Fruit fly (Drosophila melanogaster) whole organism, embryonic: ENCODE results near the gene CG14286.
A peak's percentile ranks its signal among the peaks of the same experiment; 100 is the strongest.

Experiments used
- Blimp-1 ChIP-seq: fragments of 200-800 bp; sonication (Bioruptor generic); optimal IDR thresholded peaks from 3 replicates; lab custom pipeline; 2018; ENCODE audit warnings: missing biosample characterization, missing genetic modification characterization, mild to moderate bottlenecking, moderate library complexity, missing genetic modification reagents
- CG10209 ChIP-seq: fragments of 200-800 bp; sonication (Bioruptor generic); optimal IDR thresholded peaks from 3 replicates; lab custom pipeline; 2017; ENCODE audit warnings: missing biosample characterization, mild to moderate bottlenecking, missing genetic modification characterization, missing genetic modification reagents
- CG11093 ChIP-seq: fragments of 200-800 bp; sonication (Bioruptor generic); IDR thresholded peaks from 3 replicates; pipeline ENCODE4 v1.3.6; 2022; ENCODE audit warnings: missing biosample characterization, missing genetic modification characterization
- CG11504 ChIP-seq: fragments of 200-800 bp; sonication (Bioruptor generic); optimal IDR thresholded peaks from 3 replicates; lab custom pipeline; 2019; ENCODE audit warnings: missing biosample characterization, mild to moderate bottlenecking, missing genetic modification characterization, moderate library complexity
- CG13424 ChIP-seq: fragments of 200-800 bp; sonication (Bioruptor generic); optimal IDR thresholded peaks from 2 replicates; lab custom pipeline; 2019; ENCODE audit warnings: missing biosample characterization, mild to moderate bottlenecking, missing genetic modification characterization, moderate library complexity
- CG14014 ChIP-seq: fragments of 200-800 bp; sonication (Bioruptor generic); IDR thresholded peaks from 2 replicates; pipeline ENCODE4 v1.3.6; 2022; ENCODE audit warnings: missing biosample characterization, missing genetic modification characterization
- CG14860 ChIP-seq: fragments of 200-800 bp; sonication (Bioruptor generic); IDR thresholded peaks from 3 replicates; pipeline ENCODE4 v1.3.6; 2022; ENCODE audit warnings: missing biosample characterization, missing genetic modification characterization; ENCODE audit not compliant: partially characterized antibody
- CG17328 ChIP-seq: fragments of 200-800 bp; sonication (Bioruptor generic); IDR thresholded peaks from 2 replicates; pipeline ENCODE4 v1.3.6; 2022; ENCODE audit warnings: missing biosample characterization, missing genetic modification characterization
- CG2199 ChIP-seq: fragments of 200-800 bp; sonication (Bioruptor generic); IDR thresholded peaks from 3 replicates; pipeline ENCODE4 v1.3.6; 2022; ENCODE audit warnings: missing biosample characterization, missing genetic modification characterization
- CG30431 ChIP-seq: fragments of 200-800 bp; sonication (Bioruptor generic); optimal IDR thresholded peaks from 2 replicates; lab custom pipeline; 2017; ENCODE audit warnings: missing biosample characterization, missing genetic modification characterization
- CG32772 ChIP-seq: fragments of 200-800 bp; sonication (Bioruptor generic); IDR thresholded peaks from 2 replicates; pipeline ENCODE4 v1.3.6; 2022; ENCODE audit warnings: missing biosample characterization, missing genetic modification characterization
- CG4404 ChIP-seq: fragments of 200-800 bp; sonication (Bioruptor generic); IDR thresholded peaks from 2 replicates; pipeline ENCODE4 v1.3.6; 2022; ENCODE audit warnings: missing biosample characterization, missing genetic modification characterization
- CG5245 ChIP-seq: fragments of 200-800 bp; sonication (Bioruptor generic); optimal IDR thresholded peaks from 3 replicates; lab custom pipeline; 2016; ENCODE audit warnings: missing biosample characterization, missing genetic modification characterization
- CG6689 ChIP-seq: fragments of 200-800 bp; sonication (Bioruptor generic); IDR thresholded peaks from 2 replicates; pipeline ENCODE4 v1.3.6; 2022; ENCODE audit warnings: missing biosample characterization, missing genetic modification characterization
- CG7372 ChIP-seq: fragments of 200-800 bp; sonication (Bioruptor generic); IDR thresholded peaks from 2 replicates; pipeline ENCODE4 v1.3.6; 2022; ENCODE audit warnings: missing biosample characterization, missing genetic modification characterization
- CG8281 ChIP-seq: fragments of 200-800 bp; sonication (Bioruptor generic); optimal IDR thresholded peaks from 2 replicates; lab custom pipeline; 2018; ENCODE audit warnings: missing biosample characterization, mild to moderate bottlenecking, missing genetic modification characterization, moderate library complexity
- CG9797 ChIP-seq: fragments of 200-800 bp; sonication (Bioruptor generic); optimal IDR thresholded peaks from 3 replicates; lab custom pipeline; 2018; ENCODE audit warnings: missing biosample characterization, mild to moderate bottlenecking, missing genetic modification characterization
- Drgx ChIP-seq: fragments of 200-800 bp; sonication (Bioruptor generic); IDR thresholded peaks from 2 replicates; pipeline ENCODE4 v1.3.6; 2022; ENCODE audit warnings: missing biosample characterization, missing genetic modification characterization
- E2f2 ChIP-seq: fragments of 200-800 bp; sonication (Bioruptor generic); IDR thresholded peaks from 2 replicates; pipeline ENCODE4 v1.3.6; 2022; ENCODE audit warnings: missing biosample characterization, missing genetic modification characterization
- Ets65A ChIP-seq: fragments of 200-800 bp; sonication (Bioruptor generic); peaks from one replicate; lab custom pipeline; 2016; ENCODE audit warnings: missing biosample characterization, missing genetic modification characterization
- Gsc ChIP-seq: fragments of 200-800 bp; sonication (Bioruptor generic); IDR thresholded peaks from 2 replicates; pipeline ENCODE4 v1.3.6; 2022; ENCODE audit warnings: missing biosample characterization, missing genetic modification characterization
- H15 ChIP-seq: fragments of 200-800 bp; sonication (Bioruptor generic); IDR thresholded peaks from 3 replicates; pipeline ENCODE4 v1.3.6; 2022; ENCODE audit warnings: missing biosample characterization, missing genetic modification characterization
- HLH3B ChIP-seq: fragments of 200-800 bp; sonication (Bioruptor generic); IDR thresholded peaks from 2 replicates; pipeline ENCODE4 v1.3.6; 2022; ENCODE audit warnings: missing biosample characterization, missing genetic modification characterization
- HmgD ChIP-seq: fragments of 200-800 bp; sonication (Bioruptor generic); optimal IDR thresholded peaks from 3 replicates; lab custom pipeline; 2016; ENCODE audit warnings: missing biosample characterization, missing genetic modification characterization
- HmgZ ChIP-seq: fragments of 200-800 bp; sonication (Bioruptor generic); optimal IDR thresholded peaks from 2 replicates; lab custom pipeline; 2018; ENCODE audit warnings: missing biosample characterization, mild to moderate bottlenecking, missing genetic modification characterization
- Hmr ChIP-seq: fragments of 200-800 bp; sonication (Bioruptor generic); optimal IDR thresholded peaks from 3 replicates; lab custom pipeline; 2017; ENCODE audit warnings: mild to moderate bottlenecking, missing biosample characterization, missing genetic modification reagents, missing genetic modification characterization
- Hr3 ChIP-seq: fragments of 200-800 bp; sonication (Bioruptor generic); optimal IDR thresholded peaks from 3 replicates; lab custom pipeline; 2016; ENCODE audit warnings: missing biosample characterization, missing genetic modification characterization
- NfI ChIP-seq: fragments of 200-800 bp; sonication (Bioruptor generic); optimal IDR thresholded peaks from 3 replicates; lab custom pipeline; 2018; ENCODE audit warnings: missing biosample characterization, mild to moderate bottlenecking, missing genetic modification characterization, moderate library complexity
- PHDP ChIP-seq: fragments of 200-800 bp; sonication (Bioruptor generic); optimal IDR thresholded peaks from 3 replicates; lab custom pipeline; 2018; ENCODE audit warnings: missing biosample characterization, mild to moderate bottlenecking, missing genetic modification characterization, moderate library complexity
- Ptx1 ChIP-seq: fragments of 200-800 bp; sonication (Bioruptor generic); IDR thresholded peaks from 2 replicates; pipeline ENCODE4 v1.3.6; 2022; ENCODE audit warnings: missing biosample characterization, missing genetic modification characterization
- Rx ChIP-seq: fragments of 200-800 bp; sonication (Bioruptor generic); IDR thresholded peaks from 2 replicates; pipeline ENCODE4 v1.3.6; 2022; ENCODE audit warnings: missing biosample characterization, missing genetic modification characterization
- Sox102F ChIP-seq: fragments of 200-800 bp; sonication (Bioruptor generic); optimal IDR thresholded peaks from 2 replicates; lab custom pipeline; 2018; ENCODE audit warnings: missing biosample characterization, mild to moderate bottlenecking, missing genetic modification characterization, moderate library complexity
- Xrp1 ChIP-seq: fragments of 200-800 bp; sonication (Bioruptor generic); IDR thresholded peaks from 2 replicates; pipeline ENCODE4 v1.3.6; 2022; ENCODE audit warnings: missing biosample characterization, missing genetic modification characterization
- ab ChIP-seq: fragments of 200-800 bp; sonication (Bioruptor generic); optimal IDR thresholded peaks from 2 replicates; lab custom pipeline; 2016; ENCODE audit warnings: missing biosample characterization, missing genetic modification characterization
- ac ChIP-seq: fragments of 200-800 bp; sonication (Bioruptor generic); optimal IDR thresholded peaks from 3 replicates; lab custom pipeline; 2017; ENCODE audit warnings: missing biosample characterization, mild to moderate bottlenecking, missing genetic modification characterization
- al ChIP-seq: fragments of 200-800 bp; sonication (Bioruptor generic); IDR thresholded peaks from 2 replicates; pipeline ENCODE4 v1.3.6; 2022; ENCODE audit warnings: missing biosample characterization, missing genetic modification characterization
- chn ChIP-seq: fragments of 200-800 bp; sonication (Bioruptor generic); optimal IDR thresholded peaks from 2 replicates; lab custom pipeline; 2016; ENCODE audit warnings: missing biosample characterization, missing genetic modification characterization
- crp ChIP-seq, 2 experiments: fragments of 200-800 bp; sonication (Bioruptor generic); optimal IDR thresholded peaks; 2 replicates in 1 of 2; 3 replicates in 1 of 2; lab custom pipeline; 2017; ENCODE audit warnings: missing biosample characterization in 2 of 2, missing genetic modification characterization in 2 of 2, mild to moderate bottlenecking in 1 of 2, moderate library complexity in 1 of 2
- dmrt99B ChIP-seq: fragments of 200-800 bp; sonication (Bioruptor generic); optimal IDR thresholded peaks from 2 replicates; lab custom pipeline; 2018; ENCODE audit warnings: missing biosample characterization, mild to moderate bottlenecking, missing genetic modification characterization, moderate library complexity
- dpn ChIP-seq, 2 experiments: fragments of 200-800 bp; sonication (Bioruptor generic); optimal IDR thresholded peaks; 3 replicates each; lab custom pipeline; 2016; ENCODE audit warnings: missing biosample characterization in 2 of 2, missing genetic modification characterization in 2 of 2
- gce ChIP-seq: fragments of 200-800 bp; sonication (Bioruptor generic); IDR thresholded peaks from 3 replicates; pipeline ENCODE4 v1.3.6; 2022; ENCODE audit warnings: missing biosample characterization, missing genetic modification characterization
- gem ChIP-seq: fragments of 200-800 bp; sonication (Bioruptor generic); optimal IDR thresholded peaks from 2 replicates; lab custom pipeline; 2019; ENCODE audit warnings: missing biosample characterization, mild to moderate bottlenecking, missing genetic modification characterization, moderate library complexity
- prd ChIP-seq, 3 experiments: fragments of >200 bp in 2 of 3; fragments of 200-800 bp in 1 of 3; sonication (Bioruptor generic) in 1 of 3; optimal IDR thresholded peaks in 2 of 3; IDR thresholded peaks in 1 of 3; 2 replicates in 2 of 3; 3 replicates in 1 of 3; pipeline versions ENCODE4 v1.3.6 to Lab custom; 2017 to 2022; ENCODE audit warnings: missing biosample characterization in 1 of 3, missing genetic modification characterization in 1 of 3
- scrt ChIP-seq: fragments of 200-800 bp; sonication (Bioruptor generic); optimal IDR thresholded peaks from 2 replicates; lab custom pipeline; 2018; ENCODE audit warnings: missing biosample characterization, mild to moderate bottlenecking, missing genetic modification characterization, moderate library complexity
- sim ChIP-seq: fragments of 200-800 bp; sonication (Bioruptor generic); IDR thresholded peaks from 2 replicates; pipeline ENCODE4 v1.3.6; 2022; ENCODE audit warnings: missing biosample characterization, missing genetic modification characterization
- slbo ChIP-seq: fragments of 200-800 bp; sonication (Bioruptor generic); IDR thresholded peaks from 2 replicates; pipeline ENCODE4 v1.3.6; 2022; ENCODE audit warnings: missing biosample characterization, missing genetic modification characterization
- sr ChIP-seq: fragments of 200-800 bp; sonication (Bioruptor generic); IDR thresholded peaks from 3 replicates; pipeline ENCODE4 v1.3.6; 2022; ENCODE audit warnings: missing biosample characterization, missing genetic modification characterization
- vvl ChIP-seq: fragments of 200-800 bp; sonication (Bioruptor generic); IDR thresholded peaks from 2 replicates; pipeline ENCODE4 v1.3.6; 2022; ENCODE audit warnings: missing biosample characterization, missing genetic modification characterization
- zfh1 ChIP-seq: fragments of 200-800 bp; sonication (Bioruptor generic); IDR thresholded peaks from 3 replicates; pipeline ENCODE4 v1.3.6; 2022; ENCODE audit warnings: missing biosample characterization, missing genetic modification characterization

CG14286 gene

DNA sequence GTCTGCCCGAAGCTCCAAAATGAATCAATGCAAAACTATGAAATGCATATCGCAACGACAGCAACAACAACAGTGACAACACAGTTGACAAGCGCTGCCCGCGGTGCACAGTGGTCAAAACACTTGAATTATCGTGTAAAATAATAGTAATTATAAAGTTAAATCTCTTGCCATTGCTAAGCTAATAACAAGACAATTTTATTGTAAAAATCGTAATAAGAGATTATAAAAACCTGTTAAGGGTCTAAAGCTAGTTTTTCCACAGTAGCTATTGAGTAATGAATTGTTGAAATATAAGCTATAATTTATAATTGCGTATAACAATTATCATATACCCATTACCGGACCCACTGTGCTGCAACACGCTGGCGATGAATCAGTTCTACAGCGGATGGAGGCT lies 49.1 kb downstream of the CG14286 start (continued):
- peak; percentile 78 for TF ChIP-seq zfh1 (GFP tag; lab: Robert Waterston, UW)
- TF ChIP-seq Gsc: 0 out of 2 replicates have a peak, but pooled peaks have one; percentile 7
- TF ChIP-seq CG8281 (tag; lab: Kevin White, UChicago): peak; percentile 6
- peak; percentile 11 for TF ChIP-seq Hr3 (GFP tag; lab: Kevin White, UChicago)
- peak; percentile 49 for TF ChIP-seq CG13424 (tag; lab: Kevin White, UChicago)
- 0 out of 2 replicates have a peak, but pooled peaks have one; percentile 28 for TF ChIP-seq CG4404 (GFP tag; lab: Robert Waterston, UW)
- peak; percentile 74 for TF ChIP-seq gem (tag; lab: Kevin White, UChicago)
- peak; percentile 62 for TF ChIP-seq PHDP (tag; lab: Kevin White, UChicago)
- peak; percentile 23; the same call in 1 of the 2 replicates for TF ChIP-seq E2f2 (GFP tag; lab: Robert Waterston, UW)
- peak; percentile 75 for TF ChIP-seq Blimp-1 (GFP tag; lab: Kevin White, UChicago)
- peak in 1 of 2 experiments; percentile 28 for TF ChIP-seq dpn (GFP tag; optimal IDR thresholded peaks at IDR 0.05; lab: Kevin White, UChicago)
- 0 out of 3 replicates have a peak, but pooled peaks have one; percentile 47 for TF ChIP-seq CG2199 (GFP tag; lab: Robert Waterston, UW)
- no peak for TF ChIP-seq ac (GFP tag; lab: Kevin White, UChicago)
- TF ChIP-seq CG30431 (GFP tag; lab: Kevin White, UChicago): peak; percentile 44
- no peak for TF ChIP-seq al (GFP tag; lab: Robert Waterston, UW)
- TF ChIP-seq Ptx1: peak; percentile 74
- peak; percentile 93 for TF ChIP-seq Drgx (GFP tag; lab: Robert Waterston, UW)
- TF ChIP-seq HmgD (GFP tag; lab: Kevin White, UChicago): no peak
- TF ChIP-seq HLH3B (GFP tag; lab: Robert Waterston, UW): peak; percentile 52
- TF ChIP-seq CG5245: no peak
- TF ChIP-seq CG7372 (GFP tag; lab: Robert Waterston, UW): 0 out of 2 replicates have a peak, but pooled peaks have one; percentile 12
- no peak for TF ChIP-seq chn (GFP tag; lab: Kevin White, UChicago)
- TF ChIP-seq Sox102F (GFP tag; lab: Kevin White, UChicago): peak; percentile 80
- peak; percentile 76 for TF ChIP-seq CG11504 (tag; lab: Kevin White, UChicago)
- TF ChIP-seq CG10209 (GFP tag; lab: Kevin White, UChicago): peak; percentile 50

DNA sequence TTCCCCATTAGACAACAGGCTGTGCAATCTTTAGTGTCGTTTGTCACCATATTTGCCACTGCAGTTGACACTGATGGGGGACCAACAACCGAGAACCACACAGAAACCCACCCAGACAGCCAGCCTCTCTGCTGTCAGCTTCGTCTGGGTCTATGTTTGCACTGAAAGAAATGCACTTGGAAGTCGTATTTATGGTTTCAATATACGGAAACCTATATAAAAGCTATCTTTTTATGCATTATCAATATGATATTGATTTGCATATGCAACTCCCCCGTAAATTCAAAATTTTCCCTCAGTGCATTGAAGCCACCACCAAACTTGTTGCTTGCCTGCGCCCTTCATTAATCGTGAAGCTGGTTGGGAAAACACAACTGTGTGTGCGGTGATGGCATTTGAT lies 50.3 kb downstream of the CG14286 start:
- TF ChIP-seq gce (GFP tag; lab: Robert Waterston, UW): 0 out of 3 replicates have a peak, but pooled peaks have one; percentile 22
- TF ChIP-seq vvl (GFP tag; lab: Robert Waterston, UW): peak; percentile 37
- 0 out of 3 replicates have a peak, but pooled peaks have one; percentile 33 for TF ChIP-seq zfh1 (GFP tag; lab: Robert Waterston, UW)
- no peak for TF ChIP-seq sr
- TF ChIP-seq CG17328 (GFP tag; lab: Robert Waterston, UW): peak; percentile 64
- no peak for TF ChIP-seq CG9797 (GFP tag; lab: Kevin White, UChicago)
- peak; percentile 50; the same call in 1 of the 2 replicates for TF ChIP-seq Rx
- TF ChIP-seq CG11093 (GFP tag; lab: Robert Waterston, UW): no peak
- TF ChIP-seq crp (GFP tag; optimal IDR thresholded peaks at IDR 0.05; lab: Kevin White, UChicago): no peak
- no peak for TF ChIP-seq sim (GFP tag; lab: Robert Waterston, UW)
- TF ChIP-seq prd (optimal IDR thresholded peaks at IDR 0.05; lab: Kevin White, UChicago): no peak
- TF ChIP-seq prd (GFP tag; IDR thresholded peaks at IDR 0.05; lab: Robert Waterston, UW): peak; percentile 49; the same call in 1 of the 3 replicates
- peak; percentile 70 for TF ChIP-seq Ets65A (GFP tag; lab: Kevin White, UChicago)
- TF ChIP-seq Xrp1 (GFP tag; lab: Robert Waterston, UW): peak; percentile 70
- TF ChIP-seq CG14014 (GFP tag; lab: Robert Waterston, UW): 0 out of 2 replicates have a peak, but pooled peaks have one; percentile 29
- no peak for TF ChIP-seq ab (GFP tag; lab: Kevin White, UChicago)
- no peak for TF ChIP-seq CG14860 (GFP tag; lab: Robert Waterston, UW)
- no peak for TF ChIP-seq HmgZ (tag; lab: Kevin White, UChicago)
- no peak for TF ChIP-seq NfI (GFP tag; lab: Kevin White, UChicago)
- TF ChIP-seq H15 (GFP tag; lab: Robert Waterston, UW): peak; percentile 42; the same call in 1 of the 3 replicates
- TF ChIP-seq CG6689 (GFP tag; lab: Robert Waterston, UW): 0 out of 2 replicates have a peak, but pooled peaks have one; percentile 17
- peak; percentile 4 for TF ChIP-seq scrt (GFP tag; lab: Kevin White, UChicago)
- TF ChIP-seq Ptx1: peak; percentile 34; the same call in 1 of the 2 replicates
- peak; percentile 3 for TF ChIP-seq dmrt99B
- peak; percentile 31; the same call in 1 of the 2 replicates for TF ChIP-seq slbo (GFP tag; lab: Robert Waterston, UW)
- TF ChIP-seq Hmr (GFP tag; lab: Kevin White, UChicago): no peak
- peak; percentile 28; the same call in 1 of the 2 replicates for TF ChIP-seq CG32772
